Fruit fly (Drosophila melanogaster): ENCODE results near the gene Gbeta13F.
A peak's percentile ranks its signal among the peaks of the same experiment; 100 is the strongest.

- peak; percentile 23 for TF ChIP-seq psq (GFP tag; optimal IDR thresholded peaks at IDR 0.05)
- no peak for TF ChIP-seq Mio (GFP tag; optimal IDR thresholded peaks at IDR 0.05)
- TF ChIP-seq Vsx2 (GFP tag; optimal IDR thresholded peaks at IDR 0.05; ENCODE audit: partially characterized antibody) = no peak
- peak; percentile 50 for TF ChIP-seq rgr (GFP tag; optimal IDR thresholded peaks at IDR 0.05)
- no peak for TF ChIP-seq Abd-B (GFP tag; optimal IDR thresholded peaks at IDR 0.05)
- TF ChIP-seq fru (GFP tag; optimal IDR thresholded peaks at IDR 0.05) = peak; percentile 27
- TF ChIP-seq foxo (GFP tag; optimal IDR thresholded peaks at IDR 0.05) = peak in 1 of 2 experiments; percentile 22
- no peak for TF ChIP-seq GATAd (GFP tag; optimal IDR thresholded peaks at IDR 0.05)
Observed at dm6 chrX:15860479-15860878, 564 bp downstream of the Gbeta13F start.

Measured in whole organism, wandering third instar larva.